Fruit fly (Drosophila melanogaster) S2 (cell line): ENCODE data around the gene CG44194.

Source experiments
- CG8478 ChIP-seq: fragments of >200 bp; optimal IDR thresholded peaks from 2 replicates; lab custom pipeline; 2018
- CTCF ChIP-seq, 2 experiments: fragments of >200 bp; optimal IDR thresholded peaks; 2 replicates each; lab custom pipeline; 2018

DNA sequence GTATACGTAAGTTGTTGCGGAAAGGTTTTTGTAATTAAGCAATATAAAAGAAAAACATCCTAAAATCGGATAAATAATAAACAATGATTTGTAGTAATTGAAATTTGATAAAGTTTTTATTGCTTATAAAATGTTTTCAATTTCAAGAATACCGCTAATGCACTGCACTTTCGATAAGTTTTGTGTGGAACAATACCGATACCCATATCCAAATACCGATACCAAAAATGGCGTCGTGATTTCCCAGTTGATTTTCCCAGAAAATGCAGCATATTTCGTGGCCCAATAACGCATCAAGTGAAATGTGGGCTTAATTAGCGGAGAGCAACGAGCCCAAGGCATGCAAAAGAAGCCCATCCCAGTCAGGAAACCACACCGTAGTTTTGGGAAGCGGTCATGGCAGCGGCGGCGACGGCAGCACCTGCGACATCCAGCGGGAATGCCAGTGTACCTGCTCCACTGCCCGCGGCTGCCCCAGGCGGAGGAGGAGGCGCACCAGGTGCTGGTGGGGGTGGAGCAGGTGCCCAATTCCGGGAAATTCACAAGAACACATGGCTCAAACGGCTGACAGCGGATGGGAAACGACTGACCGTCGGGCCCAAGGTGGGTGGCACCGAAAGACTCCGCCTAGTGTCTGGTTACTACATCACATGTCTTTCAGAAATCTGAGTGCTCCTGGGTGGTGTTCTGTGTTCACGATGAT, 11.5 kb downstream of the CG44194 start, which contains the start of gene CG31342:
- TF ChIP-seq CG8478 (lab: Kevin White, UChicago) (no peak), CTCF (optimal IDR thresholded peaks at IDR 0.05; lab: Kevin White, UChicago) (no peak)
